Fruit fly (Drosophila melanogaster): ENCODE data around the gene spo.
A peak's percentile ranks its signal among the peaks of the same experiment; 100 is the strongest.

DNA sequence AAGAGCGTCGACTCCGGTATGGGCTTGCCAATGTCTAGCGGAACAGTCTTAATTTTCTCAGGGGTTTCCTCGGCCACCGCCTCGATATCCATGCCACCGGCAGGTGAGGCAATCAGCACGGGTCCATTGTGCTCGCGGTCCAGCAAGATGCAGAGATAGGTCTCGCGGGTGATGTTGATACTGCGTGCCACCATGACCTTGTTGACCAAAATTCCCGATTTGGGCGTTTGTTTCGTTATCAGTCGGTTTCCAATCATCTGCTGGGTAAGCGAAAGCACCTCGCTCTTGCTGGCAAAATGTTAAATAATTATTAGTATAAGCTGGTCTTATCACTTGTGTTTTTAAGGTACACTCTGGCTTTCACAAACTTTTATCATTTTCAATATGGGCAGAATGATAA is 29.8 kb downstream of the spo start:
- no peak for TF ChIP-seq CG12768 (GFP tag; optimal IDR thresholded peaks at IDR 0.05)
- TF ChIP-seq cic (GFP tag; optimal IDR thresholded peaks at IDR 0.05) = no peak
- TF ChIP-seq bab1 (GFP tag; optimal IDR thresholded peaks at IDR 0.05) = no peak
- TF ChIP-seq CG7045 (GFP tag; optimal IDR thresholded peaks at IDR 0.05) = no peak
- TF ChIP-seq CG7101 (tag; optimal IDR thresholded peaks at IDR 0.05) = no peak
- no peak for TF ChIP-seq cnc (optimal IDR thresholded peaks at IDR 0.05)
- no peak for TF ChIP-seq CG1620 (GFP tag; optimal IDR thresholded peaks at IDR 0.05)
- TF ChIP-seq ovo (GFP tag; optimal IDR thresholded peaks at IDR 0.05) = no peak
- TF ChIP-seq Clk (GFP tag; optimal IDR thresholded peaks at IDR 0.05) = no peak
- TF ChIP-seq kay (GFP tag; ENCODE audit: borderline replicate concordance) = peak; percentile 32
- no peak for TF ChIP-seq CG5204 (GFP tag; optimal IDR thresholded peaks at IDR 0.05)
- TF ChIP-seq CG14711 (tag; optimal IDR thresholded peaks at IDR 0.05) = no peak
- TF ChIP-seq pad (GFP tag; optimal IDR thresholded peaks at IDR 0.05) = no peak
- TF ChIP-seq tj (GFP tag; optimal IDR thresholded peaks at IDR 0.05) = no peak

All from whole organism, adult.